Worm (Caenorhabditis elegans): ENCODE results near the gene acl-4.

ce11 chrX:2084019-2084418 lies 13.8 kb upstream of the acl-4 start, which contains the start of gene F49H12.3:
- no peak for TF ChIP-seq sptf-2 (GFP tag; optimal IDR thresholded peaks at IDR 0.05)
- TF ChIP-seq attf-6 (GFP tag; IDR thresholded peaks at IDR 0.05): no peak
- no peak for TF ChIP-seq ztf-18 (tag; optimal IDR thresholded peaks at IDR 0.05)
- TF ChIP-seq lsl-1 (GFP tag; optimal IDR thresholded peaks at IDR 0.05): no peak
- no peak for TF ChIP-seq unc-62 (GFP tag; optimal IDR thresholded peaks at IDR 0.05)
- TF ChIP-seq ceh-79 (tag; optimal IDR thresholded peaks at IDR 0.05): no peak
- no peak for TF ChIP-seq T07F8.4 (tag; optimal IDR thresholded peaks at IDR 0.05)
- no peak for TF ChIP-seq ets-4 (GFP tag; optimal IDR thresholded peaks at IDR 0.05)
- TF ChIP-seq K12H6.12 (tag; optimal IDR thresholded peaks at IDR 0.05): no peak
- TF ChIP-seq F23B12.7 (tag; optimal IDR thresholded peaks at IDR 0.05; ENCODE audit: insufficient read depth): no peak
- no peak for TF ChIP-seq Y53F4B.3 (GFP tag; IDR thresholded peaks at IDR 0.05)
- no peak for TF ChIP-seq die-1 (tag; optimal IDR thresholded peaks at IDR 0.05)
- no peak for TF ChIP-seq dox-1 (GFP tag; IDR thresholded peaks at IDR 0.05)
- TF ChIP-seq F52B5.7 (tag; optimal IDR thresholded peaks at IDR 0.05): no peak

Measured in whole organism, young adult.